Worm (Caenorhabditis elegans): ENCODE measurements around the gene pbo-4.

pbo-4 gene

DNA sequence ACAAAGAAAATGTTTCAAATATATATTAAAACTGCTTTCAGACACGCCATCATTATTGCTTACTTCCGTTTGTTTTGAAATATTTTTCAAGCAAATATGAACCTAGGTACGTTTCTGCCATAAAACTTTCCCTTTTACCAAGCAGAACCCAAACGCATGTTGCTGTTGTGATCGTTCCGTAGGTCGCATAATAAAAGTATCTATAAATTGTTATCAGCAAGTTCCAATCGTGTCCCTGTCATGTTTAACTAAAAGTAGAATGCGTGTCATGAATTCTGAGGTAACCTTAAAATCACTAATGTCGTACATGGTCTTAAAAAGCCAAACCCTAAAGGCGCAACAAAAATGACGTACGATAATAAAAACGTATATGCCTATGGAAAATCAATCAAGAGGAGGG is 2.0 kb upstream of the pbo-4 start:
- TF ChIP-seq unc-62 (GFP tag; optimal IDR thresholded peaks at IDR 0.05): no peak

DNA sequence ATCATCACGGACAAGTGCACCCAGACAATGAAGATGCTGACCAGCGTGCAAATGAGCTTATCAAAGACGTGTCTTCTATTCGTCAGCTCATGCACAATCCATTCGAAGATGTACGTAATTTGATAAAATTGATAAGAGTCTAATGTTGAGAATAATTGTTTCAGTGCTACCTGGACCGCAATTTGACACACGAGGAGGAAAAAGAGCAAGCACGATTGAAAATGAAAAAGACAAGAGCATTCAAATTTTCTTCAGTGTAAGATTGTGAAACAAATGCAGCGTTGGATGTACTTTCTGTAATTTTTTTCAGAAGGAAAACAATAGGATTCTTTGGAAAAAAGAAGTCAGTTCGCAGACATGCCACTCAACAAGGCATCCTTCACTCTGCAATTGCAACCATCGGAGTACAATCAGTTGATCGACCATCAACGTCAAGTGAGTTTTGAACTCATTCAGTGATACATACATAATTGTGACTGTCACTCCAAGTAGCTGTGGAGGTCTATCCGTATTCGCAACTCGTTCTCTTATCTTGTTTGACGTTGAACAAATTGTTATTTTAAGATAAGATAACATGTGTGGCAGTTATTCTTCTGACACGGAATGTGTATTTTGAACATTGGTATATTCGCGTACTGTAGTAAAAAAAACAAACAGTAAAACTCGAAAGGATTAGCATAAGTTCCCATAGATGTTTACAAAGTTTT is 3.2 kb downstream of the pbo-4 start:
- TF ChIP-seq unc-62 (GFP tag; optimal IDR thresholded peaks at IDR 0.05): no peak

DNA sequence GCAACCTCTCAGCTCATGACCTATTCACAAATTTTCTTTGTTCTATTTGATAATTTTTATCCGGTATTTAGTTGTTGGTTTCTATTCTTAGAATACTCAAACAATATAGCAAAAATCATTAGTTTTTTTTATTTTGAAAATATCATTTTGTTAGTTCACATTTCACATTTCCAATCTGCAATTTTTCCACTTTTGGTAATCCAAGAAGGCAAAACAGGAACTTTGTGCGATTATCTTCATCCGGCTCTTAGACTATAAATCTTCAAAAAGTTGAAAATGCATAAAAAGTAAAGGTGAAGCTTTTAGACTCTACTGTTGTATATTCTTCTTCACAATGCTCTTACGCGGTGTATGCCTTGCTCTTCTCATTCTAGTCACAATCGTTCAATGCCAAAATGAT is 4.5 kb downstream of the pbo-4 start, which contains the start of gene nlp-19:
TSS of gene nlp-19 (plus strand) at position 301 of the 400 bp plus-strand sequence.
- TF ChIP-seq unc-62 (GFP tag; optimal IDR thresholded peaks at IDR 0.05): no peak

ce11 chrX:10959136-10959535 is 5.2 kb downstream of the pbo-4 start, which contains the start of gene K09C8.2:
TSS of gene K09C8.2 (plus strand) at chrX:10959436.
- no peak for TF ChIP-seq unc-62 (GFP tag; optimal IDR thresholded peaks at IDR 0.05)

DNA sequence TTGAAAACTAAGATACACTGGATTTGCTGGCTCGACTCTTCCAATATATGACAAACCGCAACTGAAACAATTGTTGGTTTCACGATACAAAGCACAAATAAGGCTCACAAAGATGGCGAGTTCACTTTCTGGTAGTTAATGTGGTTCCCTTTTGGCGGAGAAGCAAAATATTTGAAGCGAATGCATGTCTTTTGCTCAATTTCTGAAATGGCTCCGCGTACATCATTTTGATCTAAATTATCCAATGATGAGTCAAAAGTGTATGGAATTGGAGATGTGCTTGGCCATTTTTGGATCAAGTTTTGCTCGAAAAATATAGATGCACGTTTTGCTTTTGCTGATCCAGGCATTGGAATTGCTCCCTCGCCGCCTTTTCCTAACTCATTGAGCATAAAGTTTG is 7.8 kb downstream of the pbo-4 start:
- no peak for TF ChIP-seq unc-62 (GFP tag; optimal IDR thresholded peaks at IDR 0.05)

DNA sequence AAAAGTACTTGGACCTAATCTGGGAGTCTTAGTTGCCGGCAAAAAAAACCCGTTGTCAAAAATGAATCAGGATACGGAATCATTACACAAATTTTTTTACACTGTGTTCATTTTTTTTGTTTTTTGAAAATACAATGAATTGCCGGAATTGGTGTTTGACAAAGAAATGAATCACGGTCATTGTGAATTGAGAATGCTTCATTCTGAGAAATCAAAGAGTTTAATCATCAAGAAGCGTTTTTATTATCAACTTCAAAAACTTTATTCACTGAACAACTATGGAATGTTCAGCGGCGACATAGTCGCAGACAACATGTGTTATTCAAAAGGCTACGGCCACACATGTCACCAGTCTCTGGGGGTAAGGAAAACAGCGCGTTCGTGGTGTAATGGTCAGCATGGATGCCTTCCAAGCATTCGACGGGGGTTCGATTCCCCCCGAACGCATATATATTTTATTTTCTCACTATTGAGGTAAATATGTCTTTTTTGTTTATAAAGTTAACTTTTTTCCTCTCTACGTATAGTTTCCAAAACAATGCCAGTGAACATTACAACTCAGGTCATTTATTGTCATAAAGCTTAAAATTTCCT is 9.6 kb downstream of the pbo-4 start, which contains the start of gene nas-10:
TSS of gene nas-10 (minus strand) at position 51 of the 594 bp plus-strand sequence.
- no peak for TF ChIP-seq unc-62 (GFP tag; optimal IDR thresholded peaks at IDR 0.05)

ce11 chrX:10965508-10965907 is 11.6 kb downstream of the pbo-4 start:
- TF ChIP-seq unc-62 (GFP tag; optimal IDR thresholded peaks at IDR 0.05): no peak

- no peak for TF ChIP-seq unc-62 (GFP tag; optimal IDR thresholded peaks at IDR 0.05)
Measured at ce11 chrX:10966251-10966650, 12.3 kb downstream of the pbo-4 start, which contains the start of gene lge-1. TSS of gene lge-1 (plus strand) at chrX:10966551.

- no peak for TF ChIP-seq unc-62 (GFP tag; optimal IDR thresholded peaks at IDR 0.05)
Measured at ce11 chrX:10967698-10968097, 13.8 kb downstream of the pbo-4 start, which contains the start of gene K09C8.9. TSS of gene K09C8.9 (minus strand) at chrX:10967798.

DNA sequence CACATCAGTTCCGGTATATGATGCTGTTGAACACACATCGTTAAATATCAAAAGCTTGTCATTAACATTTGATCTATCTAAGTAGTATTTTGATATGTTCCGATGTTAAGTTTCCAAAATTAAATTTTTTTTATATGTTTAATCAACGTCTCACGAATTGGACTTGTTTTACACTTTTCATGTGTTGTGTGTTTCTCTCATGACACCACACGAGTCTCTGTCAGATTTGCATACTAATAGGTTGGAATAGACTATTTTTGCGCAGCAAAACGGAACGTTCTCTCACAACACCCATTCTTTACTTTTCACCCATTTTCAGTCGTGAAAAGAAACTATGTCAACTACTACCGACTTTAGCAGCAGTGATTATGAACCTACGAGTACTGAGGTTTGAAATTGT is 16.7 kb downstream of the pbo-4 start, which contains the start of gene K09C8.8:
TSS of gene K09C8.8 (plus strand) at position 301 of the 400 bp plus-strand sequence.
- no peak for TF ChIP-seq unc-62 (GFP tag; optimal IDR thresholded peaks at IDR 0.05)

DNA sequence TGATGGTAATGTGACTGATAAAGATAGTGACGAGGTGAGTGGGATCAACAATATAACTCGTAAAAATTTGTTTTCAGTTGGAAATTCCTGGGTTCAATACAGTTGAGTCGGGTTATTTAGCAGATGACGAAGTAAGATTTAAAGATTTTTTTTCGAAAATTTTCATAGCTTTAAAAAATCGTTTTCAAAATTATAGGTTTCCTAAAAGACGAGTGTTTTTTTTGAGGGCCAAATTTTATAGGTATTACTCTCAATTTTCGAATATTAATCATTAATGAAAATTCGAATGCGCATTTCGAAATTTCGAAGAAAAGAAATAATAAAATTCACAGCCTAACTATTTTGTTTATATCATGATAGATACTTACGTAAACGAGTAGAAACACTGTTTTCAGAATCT is 17.2 kb downstream of the pbo-4 start:
- no peak for TF ChIP-seq unc-62 (GFP tag; optimal IDR thresholded peaks at IDR 0.05)

DNA sequence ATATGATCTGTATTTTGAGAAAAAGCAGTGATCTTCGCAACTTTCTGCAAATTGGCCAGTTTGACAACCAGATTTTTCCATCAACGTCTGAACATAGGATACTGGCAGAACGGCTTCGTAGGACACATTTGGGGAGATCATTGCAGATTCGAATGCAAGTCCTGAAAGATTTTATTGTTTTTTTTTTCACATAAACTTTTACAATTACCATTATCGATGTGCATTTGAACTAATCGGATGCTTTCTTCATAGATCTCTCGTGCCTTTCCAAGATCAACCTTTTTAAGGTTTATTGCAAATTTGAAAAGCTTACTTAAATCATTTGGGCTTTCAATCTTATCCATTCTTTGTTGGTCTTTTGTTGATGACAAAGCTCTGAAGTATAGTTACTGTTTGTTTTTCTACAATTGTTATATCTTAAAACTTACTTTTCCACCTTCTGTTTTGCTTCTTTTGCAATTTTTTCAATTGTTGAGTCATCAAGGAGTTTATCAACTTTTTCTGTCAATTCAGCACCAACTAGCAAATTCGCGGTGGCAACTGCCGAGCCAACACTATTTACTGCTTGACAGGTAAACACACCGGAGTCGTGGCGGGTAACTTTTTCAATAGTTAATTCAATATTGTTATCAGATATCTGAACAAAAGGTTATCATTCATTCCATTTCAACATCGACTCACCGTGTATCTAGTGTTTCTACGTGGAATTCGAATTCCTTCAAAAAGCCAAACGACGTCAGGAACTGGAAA is 22.7 kb downstream of the pbo-4 start:
- no peak for TF ChIP-seq unc-62 (GFP tag; optimal IDR thresholded peaks at IDR 0.05)

ce11 chrX:10979186-10979585 is 25.3 kb downstream of the pbo-4 start, which contains the start of gene pxn-2:
TSS of gene pxn-2 (minus strand) at chrX:10979286.
- TF ChIP-seq unc-62 (GFP tag; optimal IDR thresholded peaks at IDR 0.05): no peak

DNA sequence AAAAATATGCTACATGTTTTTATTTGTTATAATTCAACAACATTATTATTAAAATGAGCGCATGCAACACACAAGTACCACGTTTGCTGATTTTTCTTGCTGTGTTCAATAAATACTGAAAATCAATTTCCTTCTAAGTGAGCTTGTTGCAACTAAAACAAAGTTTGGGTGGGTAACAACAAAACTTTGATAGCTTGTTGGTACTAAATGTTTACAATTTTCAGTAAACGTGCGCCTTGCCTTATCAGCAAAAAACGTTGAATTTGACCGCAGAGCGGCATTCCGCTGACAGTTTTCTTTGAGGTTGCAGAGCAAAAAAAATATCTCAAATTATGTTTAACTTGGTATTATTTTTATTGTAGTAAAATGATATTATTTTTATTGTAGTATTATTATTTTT is 27.4 kb downstream of the pbo-4 start:
- TF ChIP-seq unc-62 (GFP tag; optimal IDR thresholded peaks at IDR 0.05): no peak

DNA sequence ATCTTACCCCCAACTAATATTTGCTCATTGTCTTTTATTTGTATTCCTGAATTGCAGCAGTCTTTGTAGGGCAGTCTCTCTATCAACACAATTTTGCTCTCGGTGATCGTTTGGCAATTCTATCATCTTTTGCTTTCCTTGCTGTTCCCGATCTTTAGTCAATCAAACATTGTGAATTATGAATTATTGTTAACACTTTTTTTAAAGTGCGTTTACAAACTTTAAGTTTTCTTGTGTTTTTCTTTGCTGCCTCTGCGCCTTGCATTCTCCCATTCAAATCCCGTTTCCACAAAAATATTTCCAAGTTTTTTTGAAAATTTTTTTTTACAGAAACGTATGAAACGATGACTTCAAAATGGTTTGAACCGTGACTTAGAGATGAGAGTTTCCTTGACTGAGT is 28.1 kb downstream of the pbo-4 start, which contains the start of gene ver-4:
TSS of gene ver-4 (plus strand) at position 301 of the 400 bp plus-strand sequence.
- no peak for TF ChIP-seq unc-62 (GFP tag; optimal IDR thresholded peaks at IDR 0.05)

- no peak for TF ChIP-seq unc-62 (GFP tag; optimal IDR thresholded peaks at IDR 0.05)
Measured at ce11 chrX:10989286-10989685, 35.4 kb downstream of the pbo-4 start.

Measured in whole organism, dauer.